Worm (Caenorhabditis elegans): ENCODE data around the gene madd-2.

ce11 chrV:1263078-1263732, 27.9 kb upstream of the madd-2 start:
- no peak for TF ChIP-seq fos-1 (tag; optimal IDR thresholded peaks at IDR 0.05)
- TF ChIP-seq ceh-20 (GFP tag; IDR thresholded peaks at IDR 0.05), result no peak
- no peak for TF ChIP-seq snpc-4 (tag; optimal IDR thresholded peaks at IDR 0.05)
- no peak for TF ChIP-seq madf-9 (GFP tag; conservative IDR thresholded peaks at IDR 0.05)
- TF ChIP-seq zfp-3 (GFP tag; conservative IDR thresholded peaks at IDR 0.05), result no peak
- no peak for TF ChIP-seq pha-4 (GFP tag; IDR thresholded peaks at IDR 0.05)
- no peak for TF ChIP-seq pha-4 (tag; optimal IDR thresholded peaks at IDR 0.05)
- TF ChIP-seq fkh-10 (GFP tag; optimal IDR thresholded peaks at IDR 0.05), result no peak
- no peak for TF ChIP-seq zag-1 (tag; optimal IDR thresholded peaks at IDR 0.05)
- no peak for TF ChIP-seq sdz-12 (GFP tag; optimal IDR thresholded peaks at IDR 0.05)
- TF ChIP-seq nhr-77 (tag; optimal IDR thresholded peaks at IDR 0.05), result no peak
- no peak for TF ChIP-seq lsy-2 (tag; optimal IDR thresholded peaks at IDR 0.05)
- TF ChIP-seq nhr-41 (GFP tag; IDR thresholded peaks at IDR 0.05), result no peak
